Fruit fly (Drosophila melanogaster): Measurements from ENCODE around the gene rudhira.

DNA sequence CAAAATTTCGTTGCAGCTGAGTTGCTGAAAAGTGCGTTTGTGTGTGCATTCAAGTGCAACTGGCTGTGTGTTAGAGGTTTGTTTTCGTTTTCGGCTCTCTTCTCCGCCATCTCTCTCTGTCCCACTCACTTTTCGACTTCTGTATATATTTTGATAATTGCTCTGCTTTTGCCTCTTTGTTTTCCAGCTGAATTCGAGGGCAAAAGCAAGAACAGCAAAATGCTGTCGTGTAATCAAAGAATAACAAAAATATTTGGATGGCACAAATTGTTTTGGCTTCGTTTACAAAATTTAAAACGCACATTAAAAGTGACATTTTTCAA is 2.0 kb downstream of the rudhira start:
- no peak for TF ChIP-seq CG33017 (tag; optimal IDR thresholded peaks at IDR 0.05)
- no peak for TF ChIP-seq pad (GFP tag; optimal IDR thresholded peaks at IDR 0.05)
- no peak for TF ChIP-seq Crg-1 (GFP tag; optimal IDR thresholded peaks at IDR 0.05)
- TF ChIP-seq bab1 (GFP tag; optimal IDR thresholded peaks at IDR 0.05), result no peak
- no peak for TF ChIP-seq CG11617 (GFP tag; optimal IDR thresholded peaks at IDR 0.05)
- TF ChIP-seq CG5204 (GFP tag; optimal IDR thresholded peaks at IDR 0.05), result no peak
- no peak for TF ChIP-seq CG7045 (GFP tag; optimal IDR thresholded peaks at IDR 0.05)
- TF ChIP-seq tj (GFP tag; optimal IDR thresholded peaks at IDR 0.05), result peak; percentile 10
- TF ChIP-seq Hr96 (GFP tag; optimal IDR thresholded peaks at IDR 0.05), result no peak
- TF ChIP-seq ovo (GFP tag; optimal IDR thresholded peaks at IDR 0.05), result no peak
- no peak for TF ChIP-seq cic (GFP tag; optimal IDR thresholded peaks at IDR 0.05)
